Fruit fly (Drosophila melanogaster): ENCODE measurements around the gene CG14957.
A peak's percentile ranks its signal among the peaks of the same experiment; 100 is the strongest.

The CG14957 gene

DNA sequence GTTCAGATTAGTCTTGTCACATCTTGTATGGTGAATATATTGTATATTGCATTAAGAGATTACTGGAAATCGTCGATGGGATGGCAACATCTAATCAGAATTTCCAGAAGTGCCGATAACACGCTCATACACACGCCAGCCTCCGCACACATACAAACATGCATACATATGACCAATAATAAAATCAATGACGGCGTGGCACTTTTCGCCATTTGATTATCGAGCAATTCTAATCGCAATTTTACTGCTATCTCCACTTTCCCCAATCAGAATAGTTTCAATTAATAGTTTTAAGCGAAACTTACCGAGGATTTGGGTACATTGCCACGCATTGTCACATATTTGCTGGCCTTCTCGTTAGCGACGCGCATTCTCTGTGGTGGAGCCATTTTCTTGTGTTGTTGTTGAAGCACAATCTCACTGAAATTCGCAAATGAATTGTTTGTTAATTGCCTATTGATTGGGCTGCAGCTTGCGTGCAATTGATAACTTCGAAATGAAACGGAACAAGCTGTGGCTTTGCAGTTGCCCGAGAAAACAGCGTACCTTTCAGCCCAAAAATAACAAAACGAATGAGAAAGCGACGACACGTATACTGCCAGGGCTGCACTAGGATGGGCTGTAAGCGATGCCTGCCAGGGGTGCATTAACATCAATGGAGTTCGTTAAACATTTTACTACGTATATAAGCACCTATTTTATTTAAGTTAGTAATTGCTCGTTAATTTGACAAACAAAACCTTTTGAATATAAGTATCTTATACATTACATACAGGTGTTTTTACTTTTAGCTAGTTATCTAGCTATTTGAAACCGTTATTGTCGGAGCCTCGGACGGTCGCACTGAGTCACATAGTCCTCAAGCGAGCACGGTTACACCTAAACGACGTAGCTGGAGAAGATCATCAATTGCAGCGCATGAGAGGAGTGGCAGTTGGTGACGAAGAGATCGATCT lies 11.4 kb downstream of the CG14957 start, which contains the start of the genes CG32276 and gry (continued):
- no peak for TF ChIP-seq CG15269 (tag; optimal IDR thresholded peaks at IDR 0.05)
- peak in 1 of 3 experiments; percentile 54 for TF ChIP-seq Stat92E (GFP tag; optimal IDR thresholded peaks at IDR 0.05)
- TF ChIP-seq wor (GFP tag; IDR thresholded peaks at IDR 0.05), result peak; percentile 59
- TF ChIP-seq jigr1 (GFP tag; IDR thresholded peaks at IDR 0.05), result no peak
- no peak for TF ChIP-seq bowl (GFP tag; IDR thresholded peaks at IDR 0.05)
- no peak for TF ChIP-seq bigmax (GFP tag; optimal IDR thresholded peaks at IDR 0.05)
- no peak for TF ChIP-seq gro (GFP tag; optimal IDR thresholded peaks at IDR 0.05)
- peak; percentile 60 for TF ChIP-seq cato (GFP tag; optimal IDR thresholded peaks at IDR 0.05; ENCODE audit: borderline replicate concordance)
- peak; percentile 84 for TF ChIP-seq NC2β (GFP tag; optimal IDR thresholded peaks at IDR 0.05)
- peak; percentile 64 to 72 for TF ChIP-seq tll (GFP tag; optimal IDR thresholded peaks at IDR 0.05)
- TF ChIP-seq CG4730 (GFP tag; IDR thresholded peaks at IDR 0.05), result peak; percentile 47
- TF ChIP-seq al (GFP tag; IDR thresholded peaks at IDR 0.05), result peak; percentile 73
- TF ChIP-seq CG15601 (tag; optimal IDR thresholded peaks at IDR 0.05), result no peak
- TF ChIP-seq Nf-YB (GFP tag; optimal IDR thresholded peaks at IDR 0.05), result peak; percentile 42
- TF ChIP-seq CG12942 (GFP tag; optimal IDR thresholded peaks at IDR 0.05), result peak; percentile 71
- TF ChIP-seq CG10209 (GFP tag; optimal IDR thresholded peaks at IDR 0.05), result peak; percentile 64
- TF ChIP-seq MTF-1 (GFP tag; optimal IDR thresholded peaks at IDR 0.05; ENCODE audit: borderline replicate concordance), result peak; percentile 42
- TF ChIP-seq CG7786 (GFP tag; optimal IDR thresholded peaks at IDR 0.05), result peak; percentile 71
- peak; percentile 82 for TF ChIP-seq CG11456 (GFP tag; IDR thresholded peaks at IDR 0.05)
- TF ChIP-seq ERR (GFP tag; optimal IDR thresholded peaks at IDR 0.05), result peak; percentile 48
- TF ChIP-seq disco-r (GFP tag; optimal IDR thresholded peaks at IDR 0.05), result peak; percentile 80
- no peak for TF ChIP-seq Ravus (GFP tag; IDR thresholded peaks at IDR 0.05)
- TF ChIP-seq CG12155 (GFP tag; optimal IDR thresholded peaks at IDR 0.05), result peak; percentile 86
- no peak for TF ChIP-seq CG1529 (GFP tag; optimal IDR thresholded peaks at IDR 0.05)
- TF ChIP-seq Blimp-1 (GFP tag; optimal IDR thresholded peaks at IDR 0.05), result no peak
- no peak for TF ChIP-seq CG8290 (GFP tag; optimal IDR thresholded peaks at IDR 0.05)
- TF ChIP-seq CG8290 (tag; optimal IDR thresholded peaks at IDR 0.05), result peak in 1 of 2 experiments; percentile 15
- peak; percentile 80 for TF ChIP-seq CG13775 (GFP tag; optimal IDR thresholded peaks at IDR 0.05)
- TF ChIP-seq unc-4 (GFP tag; IDR thresholded peaks at IDR 0.05; ENCODE audit: partially characterized antibody), result no peak
- TF ChIP-seq Myb (GFP tag; optimal IDR thresholded peaks at IDR 0.05), result peak; percentile 77
- peak; percentile 70 for TF ChIP-seq mirr (GFP tag; optimal IDR thresholded peaks at IDR 0.05)
- TF ChIP-seq oc (tag; optimal IDR thresholded peaks at IDR 0.05), result no peak
- peak; percentile 60 for TF ChIP-seq stwl (tag; optimal IDR thresholded peaks at IDR 0.05)
- no peak for TF ChIP-seq Hmx (GFP tag; optimal IDR thresholded peaks at IDR 0.05)
- peak; percentile 79 for TF ChIP-seq Antp (GFP tag; optimal IDR thresholded peaks at IDR 0.05)
- peak; percentile 85 for TF ChIP-seq CG9437 (GFP tag; optimal IDR thresholded peaks at IDR 0.05)
- peak; percentile 63 for TF ChIP-seq danr (GFP tag; IDR thresholded peaks at IDR 0.05)
- peak; percentile 87 for TF ChIP-seq CG18599 (GFP tag; optimal IDR thresholded peaks at IDR 0.05)
- TF ChIP-seq MBD-R2 (GFP tag; IDR thresholded peaks at IDR 0.05), result peak; percentile 85
- TF ChIP-seq CG12104 (GFP tag; optimal IDR thresholded peaks at IDR 0.05), result peak; percentile 53
- TF ChIP-seq CG2889 (GFP tag; IDR thresholded peaks at IDR 0.05), result 0 out of 3 replicates have a peak, but pooled peaks have one; percentile 46
- no peak for TF ChIP-seq ham (GFP tag; IDR thresholded peaks at IDR 0.05)
- TF ChIP-seq B-H2 (GFP tag; optimal IDR thresholded peaks at IDR 0.05), result peak; percentile 83
- TF ChIP-seq yki (optimal IDR thresholded peaks at IDR 0.05), result no peak
- peak; percentile 82 for TF ChIP-seq maf-S (GFP tag; optimal IDR thresholded peaks at IDR 0.05)
- TF ChIP-seq tna (GFP tag; IDR thresholded peaks at IDR 0.05; ENCODE audit: partially characterized antibody), result no peak
- peak; percentile 88 for TF ChIP-seq CG9932 (GFP tag; IDR thresholded peaks at IDR 0.05)
- TF ChIP-seq Six4 (GFP tag; optimal IDR thresholded peaks at IDR 0.05), result peak; percentile 69

Data from whole organism, embryonic.